Worm (Caenorhabditis elegans): ENCODE data around the gene otub-1.

DNA sequence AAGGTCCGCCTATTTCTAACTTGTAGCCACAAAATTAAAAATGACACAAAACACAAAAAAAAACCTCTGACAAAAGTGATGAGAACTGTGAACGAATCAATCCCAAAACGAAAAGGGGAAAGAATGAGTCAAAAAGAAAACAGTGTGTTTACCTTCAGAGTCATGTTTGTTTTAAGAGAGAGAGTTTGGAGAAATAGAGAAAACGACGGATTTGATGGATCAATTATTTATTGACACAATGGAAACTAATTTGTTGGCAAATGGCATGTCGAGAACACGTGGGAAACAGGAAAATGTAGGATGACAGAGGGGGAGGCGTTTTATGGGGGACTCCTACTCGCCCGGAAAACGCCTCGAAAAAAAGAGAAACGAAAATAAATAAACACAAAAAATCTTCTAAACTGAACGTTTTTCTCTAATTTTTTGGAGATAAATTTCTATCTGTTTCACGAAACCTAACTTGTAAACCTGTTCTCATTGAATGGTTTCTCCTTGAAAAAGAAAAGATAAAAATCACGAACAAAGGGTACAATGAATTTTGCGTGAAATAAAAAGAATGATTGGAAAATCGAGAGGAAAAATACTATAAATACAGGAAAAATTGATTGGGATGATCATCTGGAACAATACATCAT is 49.2 kb upstream of the otub-1 start:
- TF ChIP-seq ztf-4 (tag; optimal IDR thresholded peaks at IDR 0.05) = no peak
- no peak for TF ChIP-seq nhr-77 (tag; optimal IDR thresholded peaks at IDR 0.05)
- TF ChIP-seq unc-39 (tag; optimal IDR thresholded peaks at IDR 0.05) = no peak
- no peak for TF ChIP-seq snpc-4 (tag; optimal IDR thresholded peaks at IDR 0.05)
- no peak for TF ChIP-seq ama-1 (optimal IDR thresholded peaks at IDR 0.05)
- no peak for TF ChIP-seq ceh-16 (tag; optimal IDR thresholded peaks at IDR 0.05)
- TF ChIP-seq fos-1 (tag; optimal IDR thresholded peaks at IDR 0.05) = no peak

Data from whole organism, L3 larva.